Worm (Caenorhabditis elegans) whole organism, young adult: ENCODE data around the gene parn-2.

ENCODE experiments used
- Y79H2A.3 ChIP-seq: fragments of 200-800 bp; sonication (Bioruptor generic); conservative IDR thresholded peaks from 2 replicates; pipeline ENCODE4 v1.3.6; 2022; ENCODE audit warnings: missing genetic modification reagents, missing genetic modification characterization, missing compliant biosample characterization
- nhr-80 ChIP-seq: sonication (generic microtip); optimal IDR thresholded peaks from 2 replicates; lab custom pipeline; 2016; ENCODE audit warnings: missing genetic modification characterization, missing compliant biosample characterization

- TF ChIP-seq nhr-80 (tag; lab: Kevin White, UChicago) (no peak), Y79H2A.3 (GFP tag; lab: Robert Waterston, UW) (no peak)
Measured at ce11 chrII:12263971-12264554, 7.6 kb upstream of the parn-2 start, which contains the start of gene faxc-1.
